Worm (Caenorhabditis elegans): ENCODE results near the gene pkc-3.

DNA sequence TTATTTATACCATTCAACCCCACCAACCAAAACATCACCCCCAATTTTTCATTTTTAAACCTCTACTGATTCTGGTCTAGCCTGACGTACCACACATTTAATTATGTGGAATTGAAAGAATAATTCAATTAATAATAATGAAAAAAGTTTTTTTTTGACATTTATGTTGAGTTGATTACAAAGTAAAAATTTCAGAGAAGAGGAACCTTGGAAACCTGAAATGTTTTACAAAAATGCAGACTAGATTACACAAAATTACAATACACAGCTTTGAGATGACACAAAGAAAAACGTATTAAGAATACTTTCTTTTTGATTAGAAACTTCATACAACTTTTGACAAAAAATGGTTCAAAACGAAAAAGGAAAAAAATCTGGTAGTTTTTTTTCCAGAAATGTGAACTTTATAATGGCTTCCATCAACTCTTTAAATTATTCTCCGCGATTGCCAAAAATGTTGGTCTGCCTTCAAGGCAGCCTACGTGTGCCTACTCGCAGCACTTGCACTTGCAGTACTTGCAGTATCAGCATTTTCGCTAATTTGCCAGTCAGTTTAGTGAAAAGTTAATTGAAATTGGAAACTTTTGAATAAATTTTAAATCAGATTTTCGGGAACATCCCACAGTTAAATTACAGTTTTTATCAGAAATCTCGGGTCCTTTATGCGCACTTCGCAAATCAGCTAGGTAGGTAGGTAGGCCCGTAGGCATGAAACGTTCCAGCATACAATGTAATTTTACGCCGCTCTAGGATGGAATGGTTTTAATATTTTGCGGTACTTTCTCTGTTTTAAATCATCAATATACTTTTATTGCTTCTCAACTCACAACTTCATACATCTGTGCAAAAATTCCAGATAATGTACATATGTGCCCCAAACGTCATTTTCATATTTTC is 38.9 kb upstream of the pkc-3 start:
- TF ChIP-seq dao-5 (tag; optimal IDR thresholded peaks at IDR 0.05) = no peak
- TF ChIP-seq him-1 (tag; optimal IDR thresholded peaks at IDR 0.05) = peak; percentile 60
- TF ChIP-seq W03F9.2 (tag; optimal IDR thresholded peaks at IDR 0.05) = no peak
